Fruit fly (Drosophila melanogaster) whole organism, embryonic: ENCODE results near the gene CG14636.
A peak's percentile ranks its signal among the peaks of the same experiment; 100 is the strongest.

Source experiments
- Adf1 ChIP-seq: fragments of 200-800 bp; sonication (Bioruptor generic); IDR thresholded peaks from 2 replicates; pipeline ENCODE4 v1.3.6; 2022; ENCODE audit warnings: missing biosample characterization, missing genetic modification characterization
- Atf-2 ChIP-seq: fragments of 200-800 bp; sonication (Bioruptor generic); optimal IDR thresholded peaks from 2 replicates; lab custom pipeline; 2016; ENCODE audit warnings: missing biosample characterization, missing genetic modification characterization
- Atf6 ChIP-seq: fragments of 200-800 bp; sonication (Bioruptor generic); IDR thresholded peaks from 2 replicates; pipeline ENCODE4 v1.3.6; 2022; ENCODE audit warnings: missing biosample characterization, missing genetic modification characterization
- Bdp1 ChIP-seq: fragments of 200-800 bp; sonication (Bioruptor generic); optimal IDR thresholded peaks from 3 replicates; lab custom pipeline; 2016; ENCODE audit warnings: missing biosample characterization, missing genetic modification characterization
- CG10274 ChIP-seq: fragments of 200-800 bp; sonication (Bioruptor generic); optimal IDR thresholded peaks from 3 replicates; lab custom pipeline; 2017; ENCODE audit warnings: missing biosample characterization, mild to moderate bottlenecking, missing genetic modification characterization
- CG10462 ChIP-seq: fragments of 200-800 bp; sonication (Bioruptor generic); optimal IDR thresholded peaks from 2 replicates; lab custom pipeline; 2016; ENCODE audit warnings: missing biosample characterization, missing genetic modification characterization
- CG11696 ChIP-seq: fragments of 200-800 bp; sonication (Bioruptor generic); IDR thresholded peaks from 2 replicates; pipeline ENCODE4 v1.3.6; 2022; ENCODE audit warnings: missing biosample characterization, missing genetic modification characterization
- CG12236 ChIP-seq: fragments of 200-800 bp; sonication (Bioruptor generic); optimal IDR thresholded peaks from 2 replicates; lab custom pipeline; 2016; ENCODE audit warnings: missing biosample characterization, missing genetic modification characterization
- CG14965 ChIP-seq: fragments of 200-800 bp; sonication (Bioruptor generic); optimal IDR thresholded peaks from 2 replicates; lab custom pipeline; 2016; ENCODE audit warnings: missing biosample characterization, missing genetic modification characterization, borderline replicate concordance
- CG15011 ChIP-seq: fragments of 200-800 bp; sonication (Bioruptor generic); optimal IDR thresholded peaks from 3 replicates; lab custom pipeline; 2018; ENCODE audit warnings: missing biosample characterization, mild to moderate bottlenecking, missing genetic modification characterization
- CG15514 ChIP-seq: fragments of 200-800 bp; sonication (Bioruptor generic); optimal IDR thresholded peaks from 3 replicates; lab custom pipeline; 2017; ENCODE audit warnings: missing biosample characterization, missing genetic modification characterization, mild to moderate bottlenecking, moderate library complexity, missing genetic modification reagents
- CG17359 ChIP-seq: fragments of 200-800 bp; sonication (Bioruptor generic); optimal IDR thresholded peaks from 3 replicates; lab custom pipeline; 2018; ENCODE audit warnings: missing biosample characterization, mild to moderate bottlenecking, missing genetic modification characterization, moderate library complexity
- CG17568 ChIP-seq: fragments of 200-800 bp; sonication (Bioruptor generic); optimal IDR thresholded peaks from 2 replicates; lab custom pipeline; 2018; ENCODE audit warnings: missing biosample characterization, mild to moderate bottlenecking, missing genetic modification characterization, moderate library complexity
- CG1792 ChIP-seq: fragments of 200-800 bp; sonication (Bioruptor generic); optimal IDR thresholded peaks from 2 replicates; lab custom pipeline; 2016; ENCODE audit warnings: missing biosample characterization, missing genetic modification characterization
- CG18262 ChIP-seq: fragments of 200-800 bp; optimal IDR thresholded peaks from 3 replicates; lab custom pipeline; 2019; ENCODE audit warnings: missing biosample characterization, mild to moderate bottlenecking, missing genetic modification characterization, moderate library complexity
- CG30403 ChIP-seq: fragments of 200-800 bp; sonication (Bioruptor generic); optimal IDR thresholded peaks from 3 replicates; lab custom pipeline; 2016; ENCODE audit warnings: missing biosample characterization, missing genetic modification characterization
- CG7745 ChIP-seq: fragments of 200-800 bp; sonication (Bioruptor generic); optimal IDR thresholded peaks from 2 replicates; lab custom pipeline; 2018; ENCODE audit warnings: missing biosample characterization, mild to moderate bottlenecking, missing genetic modification characterization, moderate library complexity
- CG8944 ChIP-seq: fragments of 200-800 bp; sonication (Bioruptor generic); optimal IDR thresholded peaks from 3 replicates; lab custom pipeline; 2016; ENCODE audit warnings: missing biosample characterization, missing genetic modification characterization
- CG9932 ChIP-seq: fragments of 200-800 bp; sonication (Bioruptor generic); IDR thresholded peaks from 2 replicates; pipeline ENCODE4 v1.3.6; 2022; ENCODE audit warnings: missing biosample characterization, missing genetic modification characterization
- Dref ChIP-seq: fragments of 200-800 bp; sonication (Bioruptor generic); IDR thresholded peaks from 2 replicates; pipeline ENCODE4 v1.3.6; 2022; ENCODE audit warnings: missing biosample characterization, missing genetic modification characterization
- E2f2 ChIP-seq: fragments of 200-800 bp; sonication (Bioruptor generic); IDR thresholded peaks from 2 replicates; pipeline ENCODE4 v1.3.6; 2022; ENCODE audit warnings: missing biosample characterization, missing genetic modification characterization
- Fer1 ChIP-seq: fragments of 200-800 bp; sonication (Bioruptor generic); optimal IDR thresholded peaks from 2 replicates; lab custom pipeline; 2017; ENCODE audit warnings: missing biosample characterization, mild to moderate bottlenecking, missing genetic modification characterization
- Hmx ChIP-seq: fragments of 200-800 bp; sonication (Bioruptor generic); optimal IDR thresholded peaks from 2 replicates; lab custom pipeline; 2016; ENCODE audit warnings: missing biosample characterization, missing genetic modification characterization
- Hr78 ChIP-seq, 2 experiments: fragments of 200-800 bp in 1 of 2; fragments of >200 bp in 1 of 2; sonication (Bioruptor generic) in 1 of 2; optimal IDR thresholded peaks; 2 replicates each; lab custom pipeline; 2017 to 2019; ENCODE audit warnings: missing biosample characterization in 2 of 2, missing genetic modification characterization in 2 of 2, mild to moderate bottlenecking in 1 of 2, moderate library complexity in 1 of 2
- Poxn ChIP-seq: fragments of 200-800 bp; sonication (Bioruptor generic); IDR thresholded peaks from 2 replicates; pipeline ENCODE4 v1.3.6; 2022; ENCODE audit warnings: missing biosample characterization, missing genetic modification characterization
- Xrp1 ChIP-seq: fragments of 200-800 bp; sonication (Bioruptor generic); IDR thresholded peaks from 2 replicates; pipeline ENCODE4 v1.3.6; 2022; ENCODE audit warnings: missing biosample characterization, missing genetic modification characterization
- ac ChIP-seq: fragments of 200-800 bp; sonication (Bioruptor generic); optimal IDR thresholded peaks from 3 replicates; lab custom pipeline; 2017; ENCODE audit warnings: missing biosample characterization, mild to moderate bottlenecking, missing genetic modification characterization
- ap ChIP-seq: fragments of 200-800 bp; sonication (Bioruptor generic); IDR thresholded peaks from 2 replicates; pipeline ENCODE4 v1.3.6; 2022; ENCODE audit warnings: missing biosample characterization, missing genetic modification characterization
- cato ChIP-seq: fragments of 200-800 bp; sonication (Bioruptor generic); optimal IDR thresholded peaks from 2 replicates; lab custom pipeline; 2016; ENCODE audit warnings: missing biosample characterization, missing genetic modification characterization, borderline replicate concordance
- chinmo ChIP-seq: fragments of 200-800 bp; sonication (Bioruptor generic); IDR thresholded peaks from 4 replicates; pipeline ENCODE4 v1.3.6; 2022; ENCODE audit warnings: missing biosample characterization, missing genetic modification characterization; ENCODE audit not compliant: partially characterized antibody
- dati ChIP-seq: fragments of 200-800 bp; sonication (Bioruptor generic); IDR thresholded peaks from 2 replicates; pipeline ENCODE4 v1.3.6; 2022; ENCODE audit warnings: missing biosample characterization, missing genetic modification characterization
- eyg ChIP-seq: fragments of 200-800 bp; sonication (Bioruptor generic); optimal IDR thresholded peaks from 3 replicates; lab custom pipeline; 2016; ENCODE audit warnings: missing biosample characterization, missing genetic modification characterization
- gce ChIP-seq: fragments of 200-800 bp; sonication (Bioruptor generic); IDR thresholded peaks from 3 replicates; pipeline ENCODE4 v1.3.6; 2022; ENCODE audit warnings: missing biosample characterization, missing genetic modification characterization
- grau ChIP-seq: fragments of 200-800 bp; optimal IDR thresholded peaks from 3 replicates; lab custom pipeline; 2019; ENCODE audit warnings: missing biosample characterization, mild to moderate bottlenecking, missing genetic modification characterization, moderate library complexity
- gt ChIP-seq: fragments of 200-800 bp; sonication (Bioruptor generic); IDR thresholded peaks from 2 replicates; pipeline ENCODE4 v1.3.6; 2022; ENCODE audit warnings: missing biosample characterization, missing genetic modification characterization
- kah ChIP-seq: fragments of 200-800 bp; sonication (Bioruptor generic); optimal IDR thresholded peaks from 2 replicates; lab custom pipeline; 2018; ENCODE audit warnings: missing biosample characterization, mild to moderate bottlenecking, missing genetic modification characterization
- lov ChIP-seq, 2 experiments: fragments of 200-800 bp in 1 of 2; fragments of >200 bp in 1 of 2; sonication (Bioruptor generic) in 1 of 2; IDR thresholded peaks in 1 of 2; optimal IDR thresholded peaks in 1 of 2; 2 replicates in 1 of 2; 3 replicates in 1 of 2; pipeline versions ENCODE4 v1.3.6 to Lab custom; 2017 to 2022; ENCODE audit warnings: missing biosample characterization in 1 of 2, missing genetic modification characterization in 1 of 2
- oc ChIP-seq: fragments of 200-800 bp; sonication (Bioruptor generic); optimal IDR thresholded peaks from 2 replicates; lab custom pipeline; 2018; ENCODE audit warnings: missing biosample characterization, mild to moderate bottlenecking, missing genetic modification characterization, moderate library complexity
- org-1 ChIP-seq: fragments of 200-800 bp; sonication (Bioruptor generic); optimal IDR thresholded peaks from 2 replicates; lab custom pipeline; 2017; ENCODE audit warnings: missing biosample characterization, missing genetic modification characterization
- prd ChIP-seq, 3 experiments: fragments of >200 bp in 2 of 3; fragments of 200-800 bp in 1 of 3; sonication (Bioruptor generic) in 1 of 3; optimal IDR thresholded peaks in 2 of 3; IDR thresholded peaks in 1 of 3; 2 replicates in 2 of 3; 3 replicates in 1 of 3; pipeline versions ENCODE4 v1.3.6 to Lab custom; 2017 to 2022; ENCODE audit warnings: missing biosample characterization in 1 of 3, missing genetic modification characterization in 1 of 3
- pzg ChIP-seq: fragments of 200-800 bp; sonication (Bioruptor generic); optimal IDR thresholded peaks from 3 replicates; lab custom pipeline; 2018; ENCODE audit warnings: missing biosample characterization, mild to moderate bottlenecking, missing genetic modification characterization, moderate library complexity
- rib ChIP-seq: fragments of 200-800 bp; sonication (Bioruptor generic); IDR thresholded peaks from 2 replicates; pipeline ENCODE4 v1.3.6; 2022; ENCODE audit warnings: missing biosample characterization, missing genetic modification characterization
- sqz ChIP-seq: fragments of 200-800 bp; sonication (Bioruptor generic); optimal IDR thresholded peaks from 3 replicates; lab custom pipeline; 2018; ENCODE audit warnings: missing biosample characterization, mild to moderate bottlenecking, missing genetic modification characterization
- tin ChIP-seq: fragments of 200-800 bp; sonication (Bioruptor generic); optimal IDR thresholded peaks from 3 replicates; lab custom pipeline; 2016; ENCODE audit warnings: missing biosample characterization, missing genetic modification characterization
- tna ChIP-seq: fragments of 200-800 bp; sonication (Bioruptor generic); IDR thresholded peaks from 2 replicates; pipeline ENCODE4 v1.3.6; 2022; ENCODE audit warnings: missing biosample characterization, missing genetic modification characterization; ENCODE audit not compliant: partially characterized antibody
- twi ChIP-seq: fragments of 200-800 bp; optimal IDR thresholded peaks from 2 replicates; lab custom pipeline; 2019; ENCODE audit warnings: missing biosample characterization, mild to moderate bottlenecking, missing genetic modification characterization, moderate library complexity
- unc-4 ChIP-seq: fragments of 200-800 bp; sonication (Bioruptor generic); IDR thresholded peaks from 2 replicates; pipeline ENCODE4 v1.3.6; 2022; ENCODE audit warnings: missing biosample characterization, missing genetic modification characterization; ENCODE audit not compliant: partially characterized antibody
- zen2 ChIP-seq: fragments of 200-800 bp; sonication (Bioruptor generic); IDR thresholded peaks from 3 replicates; pipeline ENCODE4 v1.3.6; 2022; ENCODE audit warnings: missing biosample characterization, missing genetic modification characterization; ENCODE audit not compliant: partially characterized antibody

Gene CG14636

DNA sequence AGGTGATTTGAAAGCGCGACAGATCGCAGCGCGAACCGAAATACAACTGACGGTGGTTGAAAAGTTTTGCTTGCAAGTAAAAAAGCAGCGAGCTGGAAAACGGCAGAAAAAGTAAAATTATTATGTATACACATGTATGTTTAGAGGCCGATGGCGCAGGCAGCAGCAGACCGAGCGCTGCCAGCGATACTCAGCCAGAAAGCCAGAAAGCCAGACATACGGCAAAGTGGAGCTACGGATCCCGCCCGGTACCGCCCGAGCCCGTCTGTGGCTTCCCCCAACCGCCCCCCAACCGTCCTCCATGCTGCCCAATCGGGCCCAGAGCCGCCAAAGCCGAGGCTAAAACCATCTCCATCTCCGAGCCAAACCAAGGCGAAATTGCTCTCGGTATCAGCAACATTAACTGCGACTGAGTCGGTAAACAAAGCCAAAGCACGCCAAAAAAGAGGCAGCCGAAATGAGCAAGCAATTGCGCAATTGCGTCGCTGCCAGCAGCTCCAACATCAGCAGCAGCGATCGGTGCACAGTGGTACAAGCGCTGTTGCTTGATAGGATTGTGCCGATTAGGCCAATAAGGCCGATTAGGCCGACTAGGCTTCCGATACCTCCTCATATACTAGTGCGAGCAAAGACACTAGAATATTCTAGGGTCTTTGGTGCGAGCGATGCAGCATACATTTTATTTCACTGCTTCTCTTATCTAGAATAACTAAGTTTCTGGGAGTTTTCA lies at the start of gene CG14636:
Gene CG14636 (minus strand): TSS at position 51 of the 730 bp plus-strand sequence.
- TF ChIP-seq CG30403 (GFP tag; lab: Kevin White, UChicago) (peak; percentile 60), Bdp1 (GFP tag; lab: Kevin White, UChicago) (peak; percentile 36), dati (GFP tag; lab: Robert Waterston, UW) (no peak), gce (peak; percentile 13; the same call in 1 of the 3 replicates), Hr78 (GFP tag; optimal IDR thresholded peaks at IDR 0.05; lab: Kevin White, UChicago) (no peak), CG17568 (GFP tag; lab: Kevin White, UChicago) (peak; percentile 7), zen2 (GFP tag; lab: Robert Waterston, UW) (no peak), cato (GFP tag; lab: Kevin White, UChicago) (no peak), CG8944 (peak; percentile 63), Atf6 (GFP tag; lab: Robert Waterston, UW) (peak; percentile 83), CG14965 (no peak), unc-4 (GFP tag; lab: Robert Waterston, UW) (no peak), CG10274 (GFP tag; lab: Kevin White, UChicago) (peak; percentile 40), grau (peak; percentile 75), gt (GFP tag; lab: Robert Waterston, UW) (no peak), CG12236 (no peak), lov (optimal IDR thresholded peaks at IDR 0.05; lab: Kevin White, UChicago) (no peak), lov (GFP tag; IDR thresholded peaks at IDR 0.05; lab: Robert Waterston, UW) (no peak), Hmx (GFP tag; lab: Kevin White, UChicago) (no peak), kah (peak; percentile 23), Fer1 (peak; percentile 84), ap (GFP tag; lab: Robert Waterston, UW) (peak; percentile 49), CG18262 (peak; percentile 21), Xrp1 (peak; percentile 74), eyg (GFP tag; lab: Kevin White, UChicago) (peak; percentile 20), ac (GFP tag; lab: Kevin White, UChicago) (no peak), Poxn (GFP tag; lab: Robert Waterston, UW) (0 out of 2 replicates have a peak, but pooled peaks have one; percentile 16), org-1 (GFP tag; lab: Kevin White, UChicago) (peak; percentile 74), tna (GFP tag; lab: Robert Waterston, UW) (no peak), tin (GFP tag; lab: Kevin White, UChicago) (peak; percentile 48), CG17359 (tag; lab: Kevin White, UChicago) (peak; percentile 65), CG9932 (GFP tag; lab: Robert Waterston, UW) (peak; percentile 83), oc (no peak), Dref (0 out of 2 replicates have a peak, but pooled peaks have one; percentile 8), CG1792 (GFP tag; lab: Kevin White, UChicago) (peak; percentile 37), CG10462 (GFP tag; lab: Kevin White, UChicago) (no peak), CG7745 (no peak), prd (optimal IDR thresholded peaks at IDR 0.05; lab: Kevin White, UChicago) (no peak), prd (GFP tag; IDR thresholded peaks at IDR 0.05; lab: Robert Waterston, UW) (peak; percentile 79), Atf-2 (peak; percentile 57), CG11696 (GFP tag; lab: Robert Waterston, UW) (peak; percentile 32; the same call in 1 of the 2 replicates), Adf1 (peak; percentile 85), rib (GFP tag; lab: Robert Waterston, UW) (peak; percentile 75; the same call in 1 of the 2 replicates), E2f2 (GFP tag; lab: Robert Waterston, UW) (peak; percentile 60), CG15011 (peak; percentile 53), pzg (GFP tag; lab: Kevin White, UChicago) (no peak), chinmo (GFP tag; lab: Robert Waterston, UW) (peak; percentile 90), CG15514 (GFP tag; lab: Kevin White, UChicago) (peak; percentile 73), sqz (peak; percentile 28), twi (no peak)
